Worm (Caenorhabditis elegans) whole organism, L2 larva: ENCODE measurements around the gene ZK688.10.
A peak's percentile ranks its signal among the peaks of the same experiment; 100 is the strongest.

Source experiments
- C34F6.9 ChIP-seq: fragments of 150-350 bp; optimal IDR thresholded peaks from 2 replicates; lab custom pipeline; 2014; ENCODE audit warnings: missing biosample characterization, missing genetic modification characterization
- F13H6.1 ChIP-seq: sonication (generic microtip); optimal IDR thresholded peaks from 2 replicates; lab custom pipeline; 2016; ENCODE audit warnings: missing genetic modification characterization, missing compliant biosample characterization
- R02D3.7 ChIP-seq: fragments of 150-350 bp; optimal IDR thresholded peaks from 2 replicates; lab custom pipeline; 2014; ENCODE audit warnings: missing biosample characterization, missing genetic modification characterization
- Y55F3AM.14 ChIP-seq: fragments of 200-800 bp; sonication (Bioruptor generic); optimal IDR thresholded peaks from 2 replicates; lab custom pipeline; 2018; ENCODE audit warnings: mild to moderate bottlenecking, missing genetic modification characterization, missing compliant biosample characterization
- alr-1 ChIP-seq: fragments of 150-350 bp; optimal IDR thresholded peaks from 2 replicates; lab custom pipeline; 2014; ENCODE audit warnings: missing biosample characterization, missing genetic modification characterization
- aly-2 ChIP-seq: fragments of 150-350 bp; optimal IDR thresholded peaks from 2 replicates; lab custom pipeline; 2014; ENCODE audit warnings: missing biosample characterization, missing genetic modification characterization
- ama-1 ChIP-seq: fragments of 150-350 bp; optimal IDR thresholded peaks from 2 replicates; lab custom pipeline; 2018; ENCODE audit warnings: inconsistent platforms
- blmp-1 ChIP-seq: sonication (generic microtip); optimal IDR thresholded peaks from 2 replicates; lab custom pipeline; 2017; ENCODE audit warnings: missing genetic modification characterization, mild to moderate bottlenecking, missing compliant biosample characterization, antibody characterized with exemption, moderate library complexity; ENCODE audit not compliant: insufficient read depth
- crh-2 ChIP-seq: sonication (generic microtip); optimal IDR thresholded peaks from 2 replicates; lab custom pipeline; 2017; ENCODE audit warnings: missing biosample characterization, missing genetic modification characterization
- dmd-4 ChIP-seq: sonication (generic microtip); optimal IDR thresholded peaks from 2 replicates; lab custom pipeline; 2017; ENCODE audit warnings: missing biosample characterization, missing genetic modification characterization
- egl-27 ChIP-seq: sonication (generic microtip); optimal IDR thresholded peaks from 3 replicates; lab custom pipeline; 2017; ENCODE audit warnings: missing biosample characterization, missing genetic modification reagents, missing genetic modification characterization
- elt-3 ChIP-seq: sonication (generic microtip); optimal IDR thresholded peaks from 2 replicates; lab custom pipeline; 2017; ENCODE audit warnings: missing biosample characterization, missing genetic modification characterization
- fos-1 ChIP-seq: fragments of 150-350 bp; optimal IDR thresholded peaks from 2 replicates; lab custom pipeline; 2014; ENCODE audit warnings: missing biosample characterization, missing genetic modification characterization
- gmeb-1 ChIP-seq: fragments of 150-350 bp; optimal IDR thresholded peaks from 2 replicates; lab custom pipeline; 2014; ENCODE audit warnings: missing biosample characterization, missing genetic modification characterization
- lin-11 ChIP-seq: fragments of 150-350 bp; sonication (generic microtip); optimal IDR thresholded peaks from 2 replicates; lab custom pipeline; 2014; ENCODE audit warnings: missing biosample characterization, missing genetic modification characterization, inconsistent platforms, mixed read lengths
- lin-13 ChIP-seq: fragments of 150-350 bp; optimal IDR thresholded peaks from 2 replicates; lab custom pipeline; 2014; ENCODE audit warnings: missing biosample characterization, missing genetic modification reagents, missing genetic modification characterization
- lin-39 ChIP-seq: fragments of 150-350 bp; optimal IDR thresholded peaks from 2 replicates; lab custom pipeline; 2014; ENCODE audit warnings: missing biosample characterization, missing genetic modification reagents, missing genetic modification characterization
- lsy-2 ChIP-seq, 2 experiments: fragments of 150-350 bp in 1 of 2; sonication (generic microtip) in 1 of 2; optimal IDR thresholded peaks; 2 replicates each; lab custom pipeline; 2014 to 2017; ENCODE audit warnings: missing biosample characterization in 2 of 2, missing genetic modification characterization in 2 of 2
- mab-5 ChIP-seq: fragments of 150-350 bp; optimal IDR thresholded peaks from 2 replicates; lab custom pipeline; 2014; ENCODE audit warnings: missing biosample characterization, missing genetic modification characterization
- mdl-1 ChIP-seq, 2 experiments: fragments of 150-350 bp in 1 of 2; sonication (generic microtip) in 1 of 2; optimal IDR thresholded peaks; 2 replicates each; lab custom pipeline; 2017; ENCODE audit warnings: missing biosample characterization in 2 of 2, missing genetic modification characterization in 2 of 2
- nhr-10 ChIP-seq: sonication (generic microtip); optimal IDR thresholded peaks from 2 replicates; lab custom pipeline; 2017; ENCODE audit warnings: missing biosample characterization, missing genetic modification characterization
- nhr-11 ChIP-seq: fragments of 150-350 bp; optimal IDR thresholded peaks from 2 replicates; lab custom pipeline; 2014; ENCODE audit warnings: missing biosample characterization, missing genetic modification characterization
- nhr-12 ChIP-seq: fragments of 150-350 bp; optimal IDR thresholded peaks from 2 replicates; lab custom pipeline; 2014; ENCODE audit warnings: missing biosample characterization, missing genetic modification characterization
- nhr-129 ChIP-seq: fragments of 150-350 bp; optimal IDR thresholded peaks from 2 replicates; lab custom pipeline; 2014; ENCODE audit warnings: missing biosample characterization, missing genetic modification characterization
- nhr-21 ChIP-seq: fragments of 150-350 bp; optimal IDR thresholded peaks from 2 replicates; lab custom pipeline; 2014; ENCODE audit warnings: missing biosample characterization, missing genetic modification characterization
- nhr-237 ChIP-seq: fragments of 150-350 bp; optimal IDR thresholded peaks from 2 replicates; lab custom pipeline; 2014; ENCODE audit warnings: missing biosample characterization, missing genetic modification characterization
- nhr-25 ChIP-seq: fragments of 150-350 bp; sonication (generic microtip); optimal IDR thresholded peaks from 3 replicates; lab custom pipeline; 2014; ENCODE audit warnings: missing biosample characterization, missing genetic modification characterization
- nhr-77 ChIP-seq: fragments of 150-350 bp; optimal IDR thresholded peaks from 2 replicates; lab custom pipeline; 2014; ENCODE audit warnings: missing biosample characterization, missing genetic modification characterization
- peb-1 ChIP-seq: fragments of 150-350 bp; optimal IDR thresholded peaks from 2 replicates; lab custom pipeline; 2014; ENCODE audit warnings: missing biosample characterization, missing genetic modification characterization
- sem-4 ChIP-seq: fragments of 150-350 bp; optimal IDR thresholded peaks from 2 replicates; lab custom pipeline; 2014; ENCODE audit warnings: missing biosample characterization, missing genetic modification reagents, missing genetic modification characterization
- skn-1 ChIP-seq: sonication (generic microtip); optimal IDR thresholded peaks from 2 replicates; lab custom pipeline; 2017; ENCODE audit warnings: missing biosample characterization, missing genetic modification characterization
- sma-3 ChIP-seq: sonication (generic microtip); optimal IDR thresholded peaks from 2 replicates; lab custom pipeline; 2016; ENCODE audit warnings: missing genetic modification reagents, missing genetic modification characterization, missing compliant biosample characterization
- sma-9 ChIP-seq, 2 experiments: fragments of 150-350 bp in 1 of 2; sonication (generic microtip) in 1 of 2; optimal IDR thresholded peaks; 2 replicates each; lab custom pipeline; 2014 to 2016; ENCODE audit warnings: missing genetic modification characterization in 2 of 2, mild to moderate bottlenecking in 1 of 2, missing biosample characterization in 1 of 2, missing compliant biosample characterization in 1 of 2, missing genetic modification reagents in 1 of 2, moderate library complexity in 1 of 2
- unc-39 ChIP-seq: fragments of 150-350 bp; optimal IDR thresholded peaks from 2 replicates; lab custom pipeline; 2014; ENCODE audit warnings: missing biosample characterization, missing genetic modification characterization
- unc-55 ChIP-seq: fragments of 150-350 bp; sonication (generic microtip); optimal IDR thresholded peaks from 3 replicates; lab custom pipeline; 2014; ENCODE audit warnings: missing biosample characterization, missing genetic modification reagents, missing genetic modification characterization
- unc-62 ChIP-seq: fragments of 150-350 bp; optimal IDR thresholded peaks from 2 replicates; lab custom pipeline; 2014; ENCODE audit warnings: missing biosample characterization, missing genetic modification reagents, missing genetic modification characterization
- zag-1 ChIP-seq: fragments of 150-350 bp; optimal IDR thresholded peaks from 2 replicates; lab custom pipeline; 2014; ENCODE audit warnings: missing biosample characterization, missing genetic modification characterization
- ztf-11 ChIP-seq: sonication (generic microtip); optimal IDR thresholded peaks from 2 replicates; lab custom pipeline; 2017; ENCODE audit warnings: missing biosample characterization, missing genetic modification characterization

ZK688.10 gene

DNA sequence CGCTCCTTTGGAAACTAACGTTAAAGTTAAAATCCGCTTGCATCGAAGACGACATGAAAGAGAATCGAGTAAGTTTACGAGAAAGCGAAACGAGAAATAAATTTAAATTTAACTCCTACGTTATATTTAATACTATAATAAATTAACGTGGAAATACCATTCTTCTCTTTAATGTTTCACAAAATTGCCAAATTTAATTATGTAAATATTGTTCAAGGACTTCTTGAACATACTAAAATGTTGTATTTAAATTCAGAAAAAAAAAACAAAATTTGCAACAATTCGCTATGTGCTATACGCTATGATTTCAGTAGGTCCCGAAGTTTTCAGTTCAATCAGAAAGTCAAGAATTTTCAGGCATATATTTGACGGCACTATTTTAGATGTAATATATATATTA is at the start of gene ZK688.10:
TSS of gene ZK688.10 (minus strand) at position 101 of the 400 bp plus-strand sequence.
- TF ChIP-seq unc-62 (no peak), lin-39 (tag; lab: Kevin White, UChicago) (no peak), mdl-1 (tag; optimal IDR thresholded peaks at IDR 0.05; lab: Kevin White, UChicago) (no peak)

ce11 chrIII:7941417-7941816 is 44.6 kb upstream of the ZK688.10 start, which contains the start of gene kle-2:
TSS of gene kle-2 (plus strand) at chrIII:7941717.
- TF ChIP-seq fos-1 (no peak), gmeb-1 (tag; lab: Kevin White, UChicago) (no peak), C34F6.9 (tag; lab: Kevin White, UChicago) (no peak), nhr-237 (tag; lab: Kevin White, UChicago) (no peak), mab-5 (tag; lab: Kevin White, UChicago) (no peak), sem-4 (tag; lab: Kevin White, UChicago) (no peak), nhr-77 (tag; lab: Kevin White, UChicago) (no peak), peb-1 (tag; lab: Kevin White, UChicago) (no peak), Y55F3AM.14 (GFP tag; lab: Kevin White, UChicago) (no peak), nhr-10 (no peak), unc-62 (no peak), alr-1 (tag; lab: Kevin White, UChicago) (no peak), ama-1 (no peak), F13H6.1 (no peak), aly-2 (tag; lab: Kevin White, UChicago) (no peak), lsy-2 (tag; optimal IDR thresholded peaks at IDR 0.05; lab: Kevin White, UChicago) (no peak), skn-1 (no peak), nhr-11 (no peak), sma-9 (GFP tag; optimal IDR thresholded peaks at IDR 0.05; lab: Kevin White, UChicago) (no peak), sma-9 (tag; optimal IDR thresholded peaks at IDR 0.05; lab: Kevin White, UChicago) (no peak), nhr-12 (tag; lab: Kevin White, UChicago) (no peak)
- TF ChIP-seq, all 48 proteins: peak for 0

DNA sequence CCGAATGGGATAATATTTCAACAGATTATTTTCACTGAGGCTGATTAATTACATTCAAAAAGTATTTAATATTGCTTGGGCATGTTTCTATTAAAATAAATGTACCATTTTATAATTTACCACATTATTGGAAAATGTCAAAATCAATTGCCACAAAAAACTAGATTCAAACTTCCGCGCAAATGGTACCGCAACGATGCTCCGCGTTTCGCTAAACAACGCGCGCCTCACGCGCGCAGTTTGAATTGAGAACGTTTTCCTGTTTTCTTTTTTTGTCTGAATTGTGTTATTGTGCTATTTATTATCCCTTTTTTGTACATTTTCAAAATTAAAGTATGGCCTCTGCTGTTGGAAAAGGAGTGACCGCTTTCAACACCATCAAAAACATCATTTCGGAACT is 44.0 kb upstream of the ZK688.10 start, which contains the start of gene C29E4.12:
TSS of gene C29E4.12 (plus strand) at position 333 of the 400 bp plus-strand sequence.
- TF ChIP-seq ama-1 (peak; percentile 31), R02D3.7 (tag; lab: Kevin White, UChicago) (peak; percentile 20), lsy-2 (tag; optimal IDR thresholded peaks at IDR 0.05; lab: Kevin White, UChicago) (peak; percentile 51 to 88), mab-5 (tag; lab: Kevin White, UChicago) (peak; percentile 56), unc-55 (GFP tag; lab: Kevin White, UChicago) (peak; percentile 86), nhr-77 (tag; lab: Kevin White, UChicago) (peak; percentile 30), nhr-21 (peak; percentile 42), unc-39 (tag; lab: Kevin White, UChicago) (no peak), lin-11 (tag; lab: Kevin White, UChicago) (peak; percentile 70), C34F6.9 (tag; lab: Kevin White, UChicago) (peak; percentile 81), F13H6.1 (peak; percentile 46), elt-3 (tag; lab: Kevin White, UChicago) (no peak), dmd-4 (tag; lab: Kevin White, UChicago) (no peak), skn-1 (no peak), ztf-11 (tag; lab: Kevin White, UChicago) (no peak), mdl-1 (tag; optimal IDR thresholded peaks at IDR 0.05; lab: Kevin White, UChicago) (no peak), egl-27 (no peak), gmeb-1 (tag; lab: Kevin White, UChicago) (peak; percentile 97), zag-1 (tag; lab: Kevin White, UChicago) (no peak), lin-13 (GFP tag; lab: Kevin White, UChicago) (peak; percentile 68), nhr-25 (tag; lab: Kevin White, UChicago) (peak; percentile 60), nhr-129 (tag; lab: Kevin White, UChicago) (peak; percentile 64), sma-9 (GFP tag; optimal IDR thresholded peaks at IDR 0.05; lab: Kevin White, UChicago) (peak; percentile 58), sma-9 (tag; optimal IDR thresholded peaks at IDR 0.05; lab: Kevin White, UChicago) (no peak), blmp-1 (tag; lab: Kevin White, UChicago) (no peak), crh-2 (tag; lab: Kevin White, UChicago) (peak; percentile 49), sma-3 (GFP tag; lab: Kevin White, UChicago) (peak; percentile 61)
